Worm (Caenorhabditis elegans): Measurements from ENCODE around the gene nasp-1.
"Not testable (repeated sequence)": the region's sequence is repeated elsewhere in the genome, so short reads cannot be mapped to it uniquely, and the experiment has no call there.

- TF ChIP-seq isw-1 (GFP tag; IDR thresholded peaks at IDR 0.05); dsc-1 (tag; optimal IDR thresholded peaks at IDR 0.05): not testable (repeated sequence)
Observed at ce11 chrII:11121800-11122199, 15.4 kb downstream of the nasp-1 start, which contains the start of gene W10C6.2.
